Worm (Caenorhabditis elegans): ENCODE measurements around the gene F26F4.8.

- TF ChIP-seq pes-1 (GFP tag; IDR thresholded peaks at IDR 0.05) (no peak), sea-1 (GFP tag; conservative IDR thresholded peaks at IDR 0.05) (no peak), ceh-13 (GFP tag; optimal IDR thresholded peaks at IDR 0.05) (no peak), tra-4 (tag; optimal IDR thresholded peaks at IDR 0.05) (no peak), flt-1 (GFP tag; IDR thresholded peaks at IDR 0.05) (no peak), aly-1 (tag; optimal IDR thresholded peaks at IDR 0.05) (no peak), ama-1 (optimal IDR thresholded peaks at IDR 0.05) (no peak), ets-7 (tag; optimal IDR thresholded peaks at IDR 0.05) (no peak)
Observed at ce11 chrIII:4906365-4906764, 1.1 kb upstream of the F26F4.8 start.
